Fruit fly (Drosophila melanogaster) whole organism, embryonic: Measurements from ENCODE around the gene lbl.

Source experiments
- Abd-B ChIP-seq: fragments of 200-800 bp; sonication (Bioruptor generic); optimal IDR thresholded peaks from 2 replicates; lab custom pipeline; 2018; ENCODE audit warnings: missing biosample characterization, mild to moderate bottlenecking, missing genetic modification characterization, moderate library complexity
- Atf6 ChIP-seq: fragments of 200-800 bp; sonication (Bioruptor generic); IDR thresholded peaks from 2 replicates; pipeline ENCODE4 v1.3.6; 2022; ENCODE audit warnings: missing biosample characterization, missing genetic modification characterization
- B-H1 ChIP-seq: fragments of 200-800 bp; sonication (Bioruptor generic); IDR thresholded peaks from 3 replicates; pipeline ENCODE4 v1.3.6; 2022; ENCODE audit warnings: missing biosample characterization, missing genetic modification characterization
- BtbVII ChIP-seq: fragments of 200-800 bp; sonication (Bioruptor generic); optimal IDR thresholded peaks from 3 replicates; lab custom pipeline; 2017; ENCODE audit warnings: missing biosample characterization, mild to moderate bottlenecking, missing genetic modification characterization
- CG10274 ChIP-seq: fragments of 200-800 bp; sonication (Bioruptor generic); optimal IDR thresholded peaks from 3 replicates; lab custom pipeline; 2017; ENCODE audit warnings: missing biosample characterization, mild to moderate bottlenecking, missing genetic modification characterization
- CG12219 ChIP-seq: fragments of 200-800 bp; sonication (Bioruptor generic); optimal IDR thresholded peaks from 3 replicates; lab custom pipeline; 2018; ENCODE audit warnings: missing biosample characterization, mild to moderate bottlenecking, missing genetic modification characterization
- CG12236 ChIP-seq: fragments of 200-800 bp; sonication (Bioruptor generic); optimal IDR thresholded peaks from 2 replicates; lab custom pipeline; 2016; ENCODE audit warnings: missing biosample characterization, missing genetic modification characterization
- CG13296 ChIP-seq: fragments of 200-800 bp; sonication (Bioruptor generic); optimal IDR thresholded peaks from 3 replicates; lab custom pipeline; 2018; ENCODE audit warnings: missing biosample characterization, mild to moderate bottlenecking, missing genetic modification characterization
- CG15696 ChIP-seq: fragments of 200-800 bp; sonication (Bioruptor generic); optimal IDR thresholded peaks from 2 replicates; lab custom pipeline; 2019; ENCODE audit warnings: missing biosample characterization, mild to moderate bottlenecking, missing genetic modification characterization, moderate library complexity
- CG1603 ChIP-seq: fragments of 200-800 bp; sonication (Bioruptor generic); optimal IDR thresholded peaks from 2 replicates; lab custom pipeline; 2019; ENCODE audit warnings: missing biosample characterization, mild to moderate bottlenecking, missing genetic modification characterization, moderate library complexity
- CG17186 ChIP-seq: fragments of 200-800 bp; sonication (Bioruptor generic); optimal IDR thresholded peaks from 3 replicates; lab custom pipeline; 2017; ENCODE audit warnings: missing biosample characterization, missing genetic modification reagents, missing genetic modification characterization
- CG18011 ChIP-seq: fragments of 200-800 bp; sonication (Bioruptor generic); optimal IDR thresholded peaks from 2 replicates; lab custom pipeline; 2017; ENCODE audit warnings: missing biosample characterization, missing genetic modification characterization, mild to moderate bottlenecking, moderate library complexity, missing genotype
- CG2129 ChIP-seq: fragments of 200-800 bp; sonication (Bioruptor generic); IDR thresholded peaks from 2 replicates; pipeline ENCODE4 v1.3.6; 2022; ENCODE audit warnings: missing biosample characterization, missing genetic modification characterization; ENCODE audit not compliant: partially characterized antibody
- CG2199 ChIP-seq: fragments of 200-800 bp; sonication (Bioruptor generic); IDR thresholded peaks from 3 replicates; pipeline ENCODE4 v1.3.6; 2022; ENCODE audit warnings: missing biosample characterization, missing genetic modification characterization
- CG30431 ChIP-seq: fragments of 200-800 bp; sonication (Bioruptor generic); optimal IDR thresholded peaks from 2 replicates; lab custom pipeline; 2017; ENCODE audit warnings: missing biosample characterization, missing genetic modification characterization
- CG31388 ChIP-seq: fragments of 200-800 bp; sonication (Bioruptor generic); optimal IDR thresholded peaks from 2 replicates; lab custom pipeline; 2016; ENCODE audit warnings: missing biosample characterization, missing genetic modification characterization
- CG31441 ChIP-seq: fragments of 200-800 bp; sonication (Bioruptor generic); IDR thresholded peaks from 2 replicates; pipeline ENCODE4 v1.3.6; 2022; ENCODE audit warnings: missing biosample characterization, missing genetic modification characterization
- CG3163 ChIP-seq: fragments of 200-800 bp; sonication (Bioruptor generic); optimal IDR thresholded peaks from 3 replicates; lab custom pipeline; 2016; ENCODE audit warnings: missing biosample characterization, missing genetic modification characterization
- CG3995 ChIP-seq: fragments of 200-800 bp; sonication (Bioruptor generic); optimal IDR thresholded peaks from 3 replicates; lab custom pipeline; 2016; ENCODE audit warnings: missing biosample characterization, missing genetic modification characterization
- CG4820 ChIP-seq: fragments of 200-800 bp; sonication (Bioruptor generic); optimal IDR thresholded peaks from 3 replicates; lab custom pipeline; 2016; ENCODE audit warnings: missing biosample characterization, missing genetic modification characterization
- CG4854 ChIP-seq: fragments of 200-800 bp; sonication (Bioruptor generic); optimal IDR thresholded peaks from 2 replicates; lab custom pipeline; 2016; ENCODE audit warnings: missing biosample characterization, missing genetic modification characterization, inconsistent platforms
- CG6683 ChIP-seq: fragments of 200-800 bp; sonication (Bioruptor generic); optimal IDR thresholded peaks from 2 replicates; lab custom pipeline; 2017; ENCODE audit warnings: missing biosample characterization, mild to moderate bottlenecking, missing genetic modification characterization, missing genetic modification reagents
- CG6813 ChIP-seq: fragments of 200-800 bp; sonication (Bioruptor generic); optimal IDR thresholded peaks from 2 replicates; lab custom pipeline; 2017; ENCODE audit warnings: missing biosample characterization, missing genetic modification characterization, mild to moderate bottlenecking, moderate library complexity, missing genetic modification reagents
- CkIIα-i1 ChIP-seq: fragments of 200-800 bp; sonication (Bioruptor generic); IDR thresholded peaks from 2 replicates; pipeline ENCODE4 v1.3.6; 2022; ENCODE audit warnings: missing biosample characterization, missing genetic modification characterization
- Dek ChIP-seq: fragments of 200-800 bp; sonication (Bioruptor generic); optimal IDR thresholded peaks from 3 replicates; lab custom pipeline; 2019; ENCODE audit warnings: missing biosample characterization, mild to moderate bottlenecking, missing genetic modification characterization, moderate library complexity
- Gug ChIP-seq: fragments of 200-800 bp; sonication (Bioruptor generic); IDR thresholded peaks from 4 replicates; pipeline ENCODE4 v1.3.6; 2022; ENCODE audit warnings: missing biosample characterization, missing genetic modification characterization
- HLHmδ ChIP-seq: fragments of 200-800 bp; sonication (Bioruptor generic); optimal IDR thresholded peaks from 2 replicates; lab custom pipeline; 2018; ENCODE audit warnings: missing biosample characterization, mild to moderate bottlenecking, missing genetic modification characterization, moderate library complexity
- Hmr ChIP-seq: fragments of 200-800 bp; sonication (Bioruptor generic); optimal IDR thresholded peaks from 3 replicates; lab custom pipeline; 2017; ENCODE audit warnings: mild to moderate bottlenecking, missing biosample characterization, missing genetic modification reagents, missing genetic modification characterization
- Hr39 ChIP-seq: fragments of >200 bp; optimal IDR thresholded peaks from 2 replicates; lab custom pipeline; 2017
- Kr ChIP-seq: fragments of 200-800 bp; sonication (Bioruptor generic); optimal IDR thresholded peaks from 2 replicates; lab custom pipeline; 2017; ENCODE audit warnings: missing biosample characterization, mild to moderate bottlenecking, missing genetic modification characterization
- MESR4 ChIP-seq: fragments of 200-800 bp; sonication (Bioruptor generic); optimal IDR thresholded peaks from 2 replicates; lab custom pipeline; 2018; ENCODE audit warnings: missing biosample characterization, mild to moderate bottlenecking, missing genetic modification characterization, moderate library complexity
- NC2α ChIP-seq: fragments of 200-800 bp; sonication (Bioruptor generic); optimal IDR thresholded peaks from 2 replicates; lab custom pipeline; 2016; ENCODE audit warnings: missing biosample characterization, missing genetic modification characterization
- NFAT ChIP-seq: fragments of 200-800 bp; sonication (Bioruptor generic); IDR thresholded peaks from 2 replicates; pipeline ENCODE4 v1.3.6; 2022; ENCODE audit warnings: missing biosample characterization, missing genetic modification characterization
- NK7.1 ChIP-seq: fragments of 200-800 bp; sonication (Bioruptor generic); optimal IDR thresholded peaks from 3 replicates; lab custom pipeline; 2016; ENCODE audit warnings: missing biosample characterization, missing genetic modification characterization
- Neu2 ChIP-seq: fragments of 200-800 bp; sonication (Bioruptor generic); optimal IDR thresholded peaks from 3 replicates; lab custom pipeline; 2016; ENCODE audit warnings: missing biosample characterization, missing genetic modification characterization, borderline replicate concordance
- Poxn ChIP-seq: fragments of 200-800 bp; sonication (Bioruptor generic); IDR thresholded peaks from 2 replicates; pipeline ENCODE4 v1.3.6; 2022; ENCODE audit warnings: missing biosample characterization, missing genetic modification characterization
- Side ChIP-seq: fragments of 200-800 bp; sonication (Bioruptor generic); optimal IDR thresholded peaks from 2 replicates; lab custom pipeline; 2016; ENCODE audit warnings: missing biosample characterization, missing genetic modification characterization
- Sox102F ChIP-seq: fragments of 200-800 bp; sonication (Bioruptor generic); optimal IDR thresholded peaks from 2 replicates; lab custom pipeline; 2018; ENCODE audit warnings: missing biosample characterization, mild to moderate bottlenecking, missing genetic modification characterization, moderate library complexity
- Ssrp ChIP-seq: fragments of 200-800 bp; sonication (Bioruptor generic); optimal IDR thresholded peaks from 2 replicates; lab custom pipeline; 2018; ENCODE audit warnings: missing biosample characterization, mild to moderate bottlenecking, missing genetic modification characterization, moderate library complexity
- Stat92E ChIP-seq, 3 experiments: fragments of >200 bp in 2 of 3; fragments of 200-800 bp in 1 of 3; sonication (Bioruptor generic) in 1 of 3; optimal IDR thresholded peaks; 2 replicates each; lab custom pipeline; 2017 to 2019; ENCODE audit warnings: missing biosample characterization in 3 of 3, missing genetic modification characterization in 3 of 3, mild to moderate bottlenecking in 1 of 3, moderate library complexity in 1 of 3
- ap ChIP-seq: fragments of 200-800 bp; sonication (Bioruptor generic); IDR thresholded peaks from 2 replicates; pipeline ENCODE4 v1.3.6; 2022; ENCODE audit warnings: missing biosample characterization, missing genetic modification characterization
- bowl ChIP-seq: fragments of 200-800 bp; sonication (Bioruptor generic); IDR thresholded peaks from 2 replicates; pipeline ENCODE4 v1.3.6; 2022; ENCODE audit warnings: missing biosample characterization, missing genetic modification characterization
- h ChIP-seq: fragments of >200 bp; optimal IDR thresholded peaks from 2 replicates; lab custom pipeline; 2017
- lov ChIP-seq, 2 experiments: fragments of 200-800 bp in 1 of 2; fragments of >200 bp in 1 of 2; sonication (Bioruptor generic) in 1 of 2; IDR thresholded peaks in 1 of 2; optimal IDR thresholded peaks in 1 of 2; 2 replicates in 1 of 2; 3 replicates in 1 of 2; pipeline versions ENCODE4 v1.3.6 to Lab custom; 2017 to 2022; ENCODE audit warnings: missing biosample characterization in 1 of 2, missing genetic modification characterization in 1 of 2
- odd ChIP-seq: fragments of 200-800 bp; sonication (Bioruptor generic); optimal IDR thresholded peaks from 2 replicates; lab custom pipeline; 2017; ENCODE audit warnings: missing biosample characterization, mild to moderate bottlenecking, missing genetic modification characterization
- peb ChIP-seq: fragments of 200-800 bp; sonication (Bioruptor generic); IDR thresholded peaks from 2 replicates; pipeline ENCODE4 v1.3.6; 2022; ENCODE audit warnings: missing biosample characterization, missing genetic modification characterization
- pfk ChIP-seq: fragments of 200-800 bp; sonication (Bioruptor generic); optimal IDR thresholded peaks from 2 replicates; lab custom pipeline; 2018; ENCODE audit warnings: missing biosample characterization, mild to moderate bottlenecking, missing genetic modification characterization, moderate library complexity
- phol ChIP-seq: fragments of 200-800 bp; sonication (Bioruptor generic); optimal IDR thresholded peaks from 3 replicates; lab custom pipeline; 2018; ENCODE audit warnings: missing biosample characterization, mild to moderate bottlenecking, missing genetic modification characterization, moderate library complexity
- pzg ChIP-seq: fragments of 200-800 bp; sonication (Bioruptor generic); optimal IDR thresholded peaks from 3 replicates; lab custom pipeline; 2018; ENCODE audit warnings: missing biosample characterization, mild to moderate bottlenecking, missing genetic modification characterization, moderate library complexity
- stwl ChIP-seq: fragments of 200-800 bp; sonication (Bioruptor generic); optimal IDR thresholded peaks from 3 replicates; lab custom pipeline; 2018; ENCODE audit warnings: missing biosample characterization, mild to moderate bottlenecking, missing genetic modification characterization, moderate library complexity
- tna ChIP-seq: fragments of 200-800 bp; sonication (Bioruptor generic); IDR thresholded peaks from 2 replicates; pipeline ENCODE4 v1.3.6; 2022; ENCODE audit warnings: missing biosample characterization, missing genetic modification characterization; ENCODE audit not compliant: partially characterized antibody

The lbl gene

DNA sequence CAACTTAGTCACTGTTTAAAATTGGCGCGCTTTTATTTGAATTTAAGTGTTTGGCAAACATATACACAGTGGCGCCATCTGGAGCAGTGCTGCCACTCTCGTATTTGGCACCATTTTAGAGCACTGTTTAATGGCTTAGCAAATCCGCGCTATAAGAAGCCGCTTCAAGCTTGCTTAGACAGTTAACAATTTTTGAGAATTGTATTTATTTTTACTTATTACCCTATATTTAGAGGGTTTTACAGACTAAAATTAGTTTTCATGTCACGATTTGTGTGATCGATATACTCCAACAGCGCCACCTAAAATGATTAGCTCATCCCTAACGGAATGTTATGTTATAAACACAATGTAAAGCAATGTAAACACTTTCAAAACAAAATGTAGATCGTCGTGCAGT, 48.0 kb upstream of the lbl start, which contains the start of gene Fancm (continued):
- TF ChIP-seq Ssrp (tag; lab: Kevin White, UChicago) (peak; percentile 5), pfk (no peak), Gug (GFP tag; lab: Robert Waterston, UW) (peak; percentile 71), Atf6 (GFP tag; lab: Robert Waterston, UW) (no peak), CkIIα-i1 (GFP tag; lab: Robert Waterston, UW) (no peak), stwl (tag; lab: Kevin White, UChicago) (peak; percentile 93), Abd-B (GFP tag; lab: Kevin White, UChicago) (peak; percentile 85), Kr (no peak), Stat92E (GFP tag; optimal IDR thresholded peaks at IDR 0.05; lab: Kevin White, UChicago) (peak in 1 of 3 experiments; percentile 2), CG13296 (GFP tag; lab: Kevin White, UChicago) (no peak), B-H1 (GFP tag; lab: Robert Waterston, UW) (no peak), CG2129 (0 out of 2 replicates have a peak, but pooled peaks have one; percentile 38), CG31388 (GFP tag; lab: Kevin White, UChicago) (peak; percentile 36), CG6683 (GFP tag; lab: Kevin White, UChicago) (no peak), CG17186 (GFP tag; lab: Kevin White, UChicago) (peak; percentile 85), NC2α (GFP tag; lab: Kevin White, UChicago) (peak; percentile 29), ap (GFP tag; lab: Robert Waterston, UW) (no peak), Dek (peak; percentile 9), Sox102F (GFP tag; lab: Kevin White, UChicago) (peak; percentile 45), CG12219 (GFP tag; lab: Kevin White, UChicago) (no peak), CG30431 (GFP tag; lab: Kevin White, UChicago) (peak; percentile 49), CG4820 (GFP tag; lab: Kevin White, UChicago) (peak; percentile 67), CG31441 (GFP tag; lab: Robert Waterston, UW) (no peak), CG3163 (GFP tag; lab: Kevin White, UChicago) (peak; percentile 49), NFAT (peak; percentile 61), lov (optimal IDR thresholded peaks at IDR 0.05; lab: Kevin White, UChicago) (no peak), lov (GFP tag; IDR thresholded peaks at IDR 0.05; lab: Robert Waterston, UW) (no peak), phol (tag; lab: Kevin White, UChicago) (peak; percentile 85), CG6813 (GFP tag; lab: Kevin White, UChicago) (no peak), NK7.1 (peak; percentile 38), Neu2 (GFP tag; lab: Kevin White, UChicago) (no peak), Hr39 (lab: Kevin White, UChicago) (no peak), CG18011 (peak; percentile 34), CG12236 (GFP tag; lab: Kevin White, UChicago) (no peak), bowl (GFP tag; lab: Robert Waterston, UW) (no peak), CG2199 (GFP tag; lab: Robert Waterston, UW) (no peak), MESR4 (GFP tag; lab: Kevin White, UChicago) (no peak), Side (peak; percentile 71), h (no peak), tna (GFP tag; lab: Robert Waterston, UW) (no peak), CG3995 (GFP tag; lab: Kevin White, UChicago) (peak; percentile 84), CG15696 (tag; lab: Kevin White, UChicago) (peak; percentile 56), CG4854 (GFP tag; lab: Kevin White, UChicago) (peak; percentile 67), odd (GFP tag; lab: Kevin White, UChicago) (no peak), Hmr (peak; percentile 81), HLHmδ (GFP tag; lab: Kevin White, UChicago) (no peak), CG1603 (peak; percentile 85), CG10274 (GFP tag; lab: Kevin White, UChicago) (no peak), Poxn (GFP tag; lab: Robert Waterston, UW) (no peak), pzg (GFP tag; lab: Kevin White, UChicago) (peak; percentile 93), BtbVII (GFP tag; lab: Kevin White, UChicago) (no peak), peb (GFP tag; lab: Robert Waterston, UW) (no peak)
